Worm (Caenorhabditis elegans): Measurements from ENCODE around the gene C02F5.10.
A peak's percentile ranks its signal among the peaks of the same experiment; 100 is the strongest.

DNA sequence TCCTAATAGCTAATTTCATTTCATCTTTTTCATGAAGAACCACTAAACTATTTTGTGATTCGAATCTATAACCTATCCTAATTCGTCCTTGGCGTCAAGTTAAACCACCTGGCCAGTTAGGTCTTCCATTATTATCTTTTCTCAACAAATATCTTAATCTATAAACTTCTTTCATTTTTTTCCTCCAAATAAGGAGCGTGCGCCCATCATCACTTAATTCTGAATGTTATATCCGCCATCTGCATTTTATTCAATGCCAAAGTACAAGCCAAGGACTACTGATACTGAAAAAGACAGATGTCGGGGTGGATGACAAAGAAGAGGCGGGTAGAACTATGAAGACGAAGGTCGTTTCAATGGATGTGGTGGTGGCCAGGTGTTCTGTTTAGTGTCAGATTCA is 20.4 kb downstream of the C02F5.10 start:
- TF ChIP-seq lin-35 (GFP tag; optimal IDR thresholded peaks at IDR 0.05) (no peak), ztf-4 (tag; optimal IDR thresholded peaks at IDR 0.05) (no peak), ceh-82 (tag; optimal IDR thresholded peaks at IDR 0.05) (no peak), lir-3 (tag; optimal IDR thresholded peaks at IDR 0.05; ENCODE audit: poor library complexity) (no peak), tbx-2 (tag; optimal IDR thresholded peaks at IDR 0.05) (no peak), nhr-12 (tag; optimal IDR thresholded peaks at IDR 0.05) (no peak), mdl-1 (tag; optimal IDR thresholded peaks at IDR 0.05) (no peak), efl-1 (optimal IDR thresholded peaks at IDR 0.05) (no peak), efl-1 (GFP tag; optimal IDR thresholded peaks at IDR 0.05 in 1 of 2) (peak in 1 of 2 experiments; percentile 0), nhr-76 (tag; optimal IDR thresholded peaks at IDR 0.05) (no peak), dpl-1 (GFP tag; optimal IDR thresholded peaks at IDR 0.05) (no peak), C16A3.4 (tag; optimal IDR thresholded peaks at IDR 0.05) (no peak), fos-1 (tag; optimal IDR thresholded peaks at IDR 0.05) (no peak)

Data from whole organism, L1 larva.